Fruit fly (Drosophila melanogaster): ENCODE results near the gene CG32365.

CG32365 gene

dm6 chr3L:7859802-7860201, 9.0 kb upstream of the CG32365 start (continued):
- TF ChIP-seq CG32772 (GFP tag; IDR thresholded peaks at IDR 0.05) (no peak; the same call in 1 of the 2 replicates), stc (GFP tag; IDR thresholded peaks at IDR 0.05) (0 out of 2 replicates have a peak, but pooled peaks have one; percentile 18), pho (GFP tag; optimal IDR thresholded peaks at IDR 0.05) (no peak), CG1792 (GFP tag; optimal IDR thresholded peaks at IDR 0.05) (no peak), Hmr (GFP tag; optimal IDR thresholded peaks at IDR 0.05) (peak; percentile 22), Optix (GFP tag; IDR thresholded peaks at IDR 0.05) (no peak), ro (GFP tag; IDR thresholded peaks at IDR 0.05) (no peak), CG3163 (GFP tag; optimal IDR thresholded peaks at IDR 0.05) (no peak), CG3838 (GFP tag; optimal IDR thresholded peaks at IDR 0.05) (no peak), YL-1 (GFP tag; optimal IDR thresholded peaks at IDR 0.05) (no peak), Hr78 (GFP tag; optimal IDR thresholded peaks at IDR 0.05) (peak in 1 of 2 experiments; percentile 43), jigr1 (GFP tag; IDR thresholded peaks at IDR 0.05) (no peak), sr (GFP tag; IDR thresholded peaks at IDR 0.05) (peak; percentile 99), CG13624 (GFP tag; optimal IDR thresholded peaks at IDR 0.05) (no peak), Opbp (GFP tag; IDR thresholded peaks at IDR 0.05; ENCODE audit: partially characterized antibody) (no peak), tio (GFP tag; optimal IDR thresholded peaks at IDR 0.05) (no peak), sqz (GFP tag; optimal IDR thresholded peaks at IDR 0.05) (peak; percentile 64), CG3995 (GFP tag; optimal IDR thresholded peaks at IDR 0.05) (no peak), CG10431 (GFP tag; optimal IDR thresholded peaks at IDR 0.05) (peak; percentile 51), CG33213 (GFP tag; optimal IDR thresholded peaks at IDR 0.05) (no peak), pb (GFP tag; optimal IDR thresholded peaks at IDR 0.05) (no peak), Elba2 (GFP tag; optimal IDR thresholded peaks at IDR 0.05) (no peak), Hmx (GFP tag; optimal IDR thresholded peaks at IDR 0.05) (no peak), CG11696 (GFP tag; IDR thresholded peaks at IDR 0.05) (no peak), mam (GFP tag; optimal IDR thresholded peaks at IDR 0.05) (no peak), en (GFP tag; optimal IDR thresholded peaks at IDR 0.05) (no peak), CG15479 (GFP tag; optimal IDR thresholded peaks at IDR 0.05) (no peak), Ada2b (GFP tag; IDR thresholded peaks at IDR 0.05) (no peak), CG10565 (GFP tag; optimal IDR thresholded peaks at IDR 0.05) (no peak), Sox102F (GFP tag; optimal IDR thresholded peaks at IDR 0.05) (no peak), dm (GFP tag; optimal IDR thresholded peaks at IDR 0.05) (no peak), Hr39 (optimal IDR thresholded peaks at IDR 0.05) (no peak), CG14860 (GFP tag; IDR thresholded peaks at IDR 0.05; ENCODE audit: partially characterized antibody) (no peak), odd (GFP tag; optimal IDR thresholded peaks at IDR 0.05) (no peak), eve (GFP tag; optimal IDR thresholded peaks at IDR 0.05) (no peak), mirr (GFP tag; optimal IDR thresholded peaks at IDR 0.05) (peak; percentile 13), CG1529 (GFP tag; optimal IDR thresholded peaks at IDR 0.05) (peak; percentile 36), otp (GFP tag; IDR thresholded peaks at IDR 0.05) (peak; percentile 58; the same call in 2 of the 3 replicates), CG15696 (tag; optimal IDR thresholded peaks at IDR 0.05) (peak; percentile 6), danr (GFP tag; IDR thresholded peaks at IDR 0.05) (no peak), PHDP (tag; optimal IDR thresholded peaks at IDR 0.05) (peak; percentile 32), Sin3A (optimal IDR thresholded peaks at IDR 0.05) (no peak), MBD-R2 (GFP tag; IDR thresholded peaks at IDR 0.05) (no peak), CG9437 (GFP tag; optimal IDR thresholded peaks at IDR 0.05) (no peak), CG3847 (GFP tag; IDR thresholded peaks at IDR 0.05) (no peak), fd64A (GFP tag; optimal IDR thresholded peaks at IDR 0.05) (peak; percentile 58), CG10267 (tag; optimal IDR thresholded peaks at IDR 0.05) (no peak), CG1602 (GFP tag; optimal IDR thresholded peaks at IDR 0.05) (no peak), CG6854 (GFP tag; optimal IDR thresholded peaks at IDR 0.05) (no peak), CG7963 (GFP tag; IDR thresholded peaks at IDR 0.05; ENCODE audit: partially characterized antibody) (no peak), CG7928 (GFP tag; optimal IDR thresholded peaks at IDR 0.05) (no peak), Lim3 (GFP tag; IDR thresholded peaks at IDR 0.05) (no peak), twi (tag; optimal IDR thresholded peaks at IDR 0.05) (no peak)

Measured in whole organism, embryonic.